Fruit fly (Drosophila melanogaster) whole organism, embryonic: ENCODE measurements around the gene NELF-B.
A peak's percentile ranks its signal among the peaks of the same experiment; 100 is the strongest.

ENCODE experiments used
- CG10147 ChIP-seq: fragments of 200-800 bp; sonication (Bioruptor generic); optimal IDR thresholded peaks from 2 replicates; lab custom pipeline; 2019; ENCODE audit warnings: missing biosample characterization, mild to moderate bottlenecking, missing genetic modification characterization, moderate library complexity
- CG11456 ChIP-seq: fragments of 200-800 bp; sonication (Bioruptor generic); IDR thresholded peaks from 3 replicates; pipeline ENCODE4 v1.3.6; 2022; ENCODE audit warnings: missing biosample characterization, missing genetic modification characterization
- CG11695 ChIP-seq: fragments of 200-800 bp; sonication (Bioruptor generic); IDR thresholded peaks from 3 replicates; pipeline ENCODE4 v1.3.6; 2022; ENCODE audit warnings: missing biosample characterization, missing genetic modification characterization
- CG12219 ChIP-seq: fragments of 200-800 bp; sonication (Bioruptor generic); optimal IDR thresholded peaks from 3 replicates; lab custom pipeline; 2018; ENCODE audit warnings: missing biosample characterization, mild to moderate bottlenecking, missing genetic modification characterization
- CG15269 ChIP-seq: fragments of 200-800 bp; sonication (Bioruptor generic); optimal IDR thresholded peaks from 2 replicates; lab custom pipeline; 2018; ENCODE audit warnings: missing biosample characterization, mild to moderate bottlenecking, missing genetic modification characterization, moderate library complexity
- CG17912 ChIP-seq: fragments of 200-800 bp; sonication (Bioruptor generic); optimal IDR thresholded peaks from 2 replicates; lab custom pipeline; 2018; ENCODE audit warnings: missing biosample characterization, mild to moderate bottlenecking, missing genetic modification characterization
- CG32767 ChIP-seq: fragments of 200-800 bp; sonication (Bioruptor generic); IDR thresholded peaks from 2 replicates; pipeline ENCODE4 v1.3.6; 2022; ENCODE audit warnings: missing biosample characterization, missing genetic modification characterization
- CG3281 ChIP-seq: fragments of 200-800 bp; sonication (Bioruptor generic); optimal IDR thresholded peaks from 3 replicates; lab custom pipeline; 2017; ENCODE audit warnings: missing biosample characterization, mild to moderate bottlenecking, missing genetic modification characterization
- CG34224 ChIP-seq: fragments of 200-800 bp; sonication (Bioruptor generic); IDR thresholded peaks from 3 replicates; pipeline ENCODE4 v1.3.6; 2022; ENCODE audit warnings: missing biosample characterization, missing genetic modification characterization; ENCODE audit not compliant: partially characterized antibody
- CG3847 ChIP-seq: fragments of 200-800 bp; sonication (Bioruptor generic); IDR thresholded peaks from 2 replicates; pipeline ENCODE4 v1.3.6; 2022; ENCODE audit warnings: missing biosample characterization, missing genetic modification characterization
- CG4360 ChIP-seq: fragments of 200-800 bp; sonication (Bioruptor generic); IDR thresholded peaks from 2 replicates; pipeline ENCODE4 v1.3.6; 2022; ENCODE audit warnings: missing biosample characterization, missing genetic modification characterization
- CG4707 ChIP-seq: fragments of 200-800 bp; sonication (Bioruptor generic); optimal IDR thresholded peaks from 2 replicates; lab custom pipeline; 2018; ENCODE audit warnings: missing biosample characterization, mild to moderate bottlenecking, missing genetic modification characterization, moderate library complexity
- CG5180 ChIP-seq: fragments of 200-800 bp; sonication (Bioruptor generic); optimal IDR thresholded peaks from 3 replicates; lab custom pipeline; 2017; ENCODE audit warnings: missing biosample characterization, missing genetic modification characterization, mild to moderate bottlenecking, moderate library complexity, missing genetic modification reagents
- CG7556 ChIP-seq: fragments of 200-800 bp; sonication (Bioruptor generic); optimal IDR thresholded peaks from 2 replicates; lab custom pipeline; 2017; ENCODE audit warnings: missing biosample characterization, mild to moderate bottlenecking, missing genetic modification characterization
- CG7839 ChIP-seq: fragments of 200-800 bp; sonication (Bioruptor generic); optimal IDR thresholded peaks from 3 replicates; lab custom pipeline; 2018; ENCODE audit warnings: missing biosample characterization, mild to moderate bottlenecking, missing genetic modification characterization, moderate library complexity
- CG9727 ChIP-seq: fragments of 200-800 bp; sonication (Bioruptor generic); optimal IDR thresholded peaks from 3 replicates; lab custom pipeline; 2017; ENCODE audit warnings: missing biosample characterization, mild to moderate bottlenecking, missing genetic modification characterization
- CG9817 ChIP-seq: fragments of 200-800 bp; sonication (Bioruptor generic); optimal IDR thresholded peaks from 2 replicates; lab custom pipeline; 2018; ENCODE audit warnings: missing biosample characterization, mild to moderate bottlenecking, missing genetic modification characterization, moderate library complexity
- D19A ChIP-seq: fragments of 200-800 bp; optimal IDR thresholded peaks from 3 replicates; lab custom pipeline; 2019; ENCODE audit warnings: missing biosample characterization, mild to moderate bottlenecking, missing genetic modification characterization, moderate library complexity
- Doc2 ChIP-seq: fragments of 200-800 bp; sonication (Bioruptor generic); IDR thresholded peaks from 2 replicates; pipeline ENCODE4 v1.3.6; 2022; ENCODE audit warnings: missing biosample characterization, missing genetic modification characterization
- Drgx ChIP-seq: fragments of 200-800 bp; sonication (Bioruptor generic); IDR thresholded peaks from 2 replicates; pipeline ENCODE4 v1.3.6; 2022; ENCODE audit warnings: missing biosample characterization, missing genetic modification characterization
- Ets65A ChIP-seq: fragments of 200-800 bp; sonication (Bioruptor generic); peaks from one replicate; lab custom pipeline; 2016; ENCODE audit warnings: missing biosample characterization, missing genetic modification characterization
- Fer3 ChIP-seq: fragments of 200-800 bp; sonication (Bioruptor generic); optimal IDR thresholded peaks from 2 replicates; lab custom pipeline; 2018; ENCODE audit warnings: missing biosample characterization, mild to moderate bottlenecking, missing genetic modification characterization, moderate library complexity
- NFAT ChIP-seq: fragments of 200-800 bp; sonication (Bioruptor generic); IDR thresholded peaks from 2 replicates; pipeline ENCODE4 v1.3.6; 2022; ENCODE audit warnings: missing biosample characterization, missing genetic modification characterization
- PHDP ChIP-seq: fragments of 200-800 bp; sonication (Bioruptor generic); optimal IDR thresholded peaks from 3 replicates; lab custom pipeline; 2018; ENCODE audit warnings: missing biosample characterization, mild to moderate bottlenecking, missing genetic modification characterization, moderate library complexity
- Poxn ChIP-seq: fragments of 200-800 bp; sonication (Bioruptor generic); IDR thresholded peaks from 2 replicates; pipeline ENCODE4 v1.3.6; 2022; ENCODE audit warnings: missing biosample characterization, missing genetic modification characterization
- Ptx1 ChIP-seq: fragments of 200-800 bp; sonication (Bioruptor generic); IDR thresholded peaks from 2 replicates; pipeline ENCODE4 v1.3.6; 2022; ENCODE audit warnings: missing biosample characterization, missing genetic modification characterization
- Sry-β ChIP-seq: fragments of 200-800 bp; sonication (Bioruptor generic); optimal IDR thresholded peaks from 2 replicates; lab custom pipeline; 2018; ENCODE audit warnings: missing biosample characterization, mild to moderate bottlenecking, missing genetic modification characterization, moderate library complexity
- Xrp1 ChIP-seq: fragments of 200-800 bp; sonication (Bioruptor generic); IDR thresholded peaks from 2 replicates; pipeline ENCODE4 v1.3.6; 2022; ENCODE audit warnings: missing biosample characterization, missing genetic modification characterization
- ap ChIP-seq: fragments of 200-800 bp; sonication (Bioruptor generic); IDR thresholded peaks from 2 replicates; pipeline ENCODE4 v1.3.6; 2022; ENCODE audit warnings: missing biosample characterization, missing genetic modification characterization
- bowl ChIP-seq: fragments of 200-800 bp; sonication (Bioruptor generic); IDR thresholded peaks from 2 replicates; pipeline ENCODE4 v1.3.6; 2022; ENCODE audit warnings: missing biosample characterization, missing genetic modification characterization
- bsh ChIP-seq, 2 experiments: fragments of 200-800 bp; sonication (Bioruptor generic); optimal IDR thresholded peaks; 2 replicates each; lab custom pipeline; 2017 to 2018; ENCODE audit warnings: mild to moderate bottlenecking in 2 of 2, missing biosample characterization in 2 of 2, missing genetic modification characterization in 2 of 2, moderate library complexity in 1 of 2
- crol ChIP-seq: fragments of 200-800 bp; sonication (Bioruptor generic); IDR thresholded peaks from 2 replicates; pipeline ENCODE4 v1.3.6; 2022; ENCODE audit warnings: missing biosample characterization, missing genetic modification characterization
- dysf ChIP-seq: fragments of 200-800 bp; sonication (Bioruptor generic); IDR thresholded peaks from 3 replicates; pipeline ENCODE4 v1.3.6; 2022; ENCODE audit warnings: missing biosample characterization, missing genetic modification characterization
- gce ChIP-seq: fragments of 200-800 bp; sonication (Bioruptor generic); IDR thresholded peaks from 3 replicates; pipeline ENCODE4 v1.3.6; 2022; ENCODE audit warnings: missing biosample characterization, missing genetic modification characterization
- grau ChIP-seq: fragments of 200-800 bp; optimal IDR thresholded peaks from 3 replicates; lab custom pipeline; 2019; ENCODE audit warnings: missing biosample characterization, mild to moderate bottlenecking, missing genetic modification characterization, moderate library complexity
- inv ChIP-seq: fragments of 200-800 bp; sonication (Bioruptor generic); IDR thresholded peaks from 2 replicates; pipeline ENCODE4 v1.3.6; 2022; ENCODE audit warnings: missing biosample characterization, missing genetic modification characterization; ENCODE audit not compliant: partially characterized antibody
- lab ChIP-seq: fragments of 200-800 bp; sonication (Bioruptor generic); optimal IDR thresholded peaks from 3 replicates; lab custom pipeline; 2017; ENCODE audit warnings: missing biosample characterization, missing genetic modification characterization, mild to moderate bottlenecking, moderate library complexity, missing genetic modification reagents
- nerfin-2 ChIP-seq: fragments of 200-800 bp; sonication (Bioruptor generic); IDR thresholded peaks from 2 replicates; pipeline ENCODE4 v1.3.6; 2022; ENCODE audit warnings: missing biosample characterization, missing genetic modification characterization; ENCODE audit not compliant: partially characterized antibody
- otp ChIP-seq: fragments of 200-800 bp; sonication (Bioruptor generic); IDR thresholded peaks from 3 replicates; pipeline ENCODE4, ENCODE4 v1.3.6; 2022; ENCODE audit warnings: missing biosample characterization, missing genetic modification characterization
- pzg ChIP-seq: fragments of 200-800 bp; sonication (Bioruptor generic); optimal IDR thresholded peaks from 3 replicates; lab custom pipeline; 2018; ENCODE audit warnings: missing biosample characterization, mild to moderate bottlenecking, missing genetic modification characterization, moderate library complexity
- row ChIP-seq: fragments of 200-800 bp; sonication (Bioruptor generic); IDR thresholded peaks from 3 replicates; pipeline ENCODE4 v1.3.6; 2022; ENCODE audit warnings: missing biosample characterization, missing genetic modification characterization
- slp2 ChIP-seq: fragments of 200-800 bp; sonication (Bioruptor generic); optimal IDR thresholded peaks from 2 replicates; lab custom pipeline; 2016; ENCODE audit warnings: missing biosample characterization, missing genetic modification characterization
- so ChIP-seq: fragments of 200-800 bp; sonication (Bioruptor generic); IDR thresholded peaks from 3 replicates; pipeline ENCODE4 v1.3.6; 2022; ENCODE audit warnings: missing biosample characterization, missing genetic modification characterization
- sqz ChIP-seq: fragments of 200-800 bp; sonication (Bioruptor generic); optimal IDR thresholded peaks from 3 replicates; lab custom pipeline; 2018; ENCODE audit warnings: missing biosample characterization, mild to moderate bottlenecking, missing genetic modification characterization
- sug ChIP-seq: fragments of 200-800 bp; optimal IDR thresholded peaks from 2 replicates; lab custom pipeline; 2019; ENCODE audit warnings: missing biosample characterization, mild to moderate bottlenecking, missing genetic modification characterization, moderate library complexity
- trem ChIP-seq: fragments of 200-800 bp; optimal IDR thresholded peaks from 3 replicates; lab custom pipeline; 2019; ENCODE audit warnings: missing biosample characterization, mild to moderate bottlenecking, missing genetic modification characterization, moderate library complexity
- trh ChIP-seq: fragments of 200-800 bp; sonication (Bioruptor generic); optimal IDR thresholded peaks from 2 replicates; lab custom pipeline; 2016; ENCODE audit warnings: missing biosample characterization, missing genetic modification characterization
- vnd ChIP-seq: fragments of 200-800 bp; sonication (Bioruptor generic); IDR thresholded peaks from 3 replicates; pipeline ENCODE4 v1.3.6; 2022; ENCODE audit warnings: missing biosample characterization, missing genetic modification characterization; ENCODE audit not compliant: partially characterized antibody
- zfh1 ChIP-seq: fragments of 200-800 bp; sonication (Bioruptor generic); IDR thresholded peaks from 3 replicates; pipeline ENCODE4 v1.3.6; 2022; ENCODE audit warnings: missing biosample characterization, missing genetic modification characterization

NELF-B gene

dm6 chrX:7691221-7691914 is 36.8 kb downstream of the NELF-B start (continued):
- peak; percentile 89 for TF ChIP-seq grau
- 0 out of 3 replicates have a peak, but pooled peaks have one; percentile 20 for TF ChIP-seq zfh1 (GFP tag; lab: Robert Waterston, UW)
- TF ChIP-seq row (GFP tag; lab: Robert Waterston, UW), result peak; percentile 40; the same call in 2 of the 3 replicates
- peak; percentile 65 for TF ChIP-seq crol
- no peak for TF ChIP-seq trem (tag; lab: Kevin White, UChicago)
- TF ChIP-seq lab (GFP tag; lab: Kevin White, UChicago), result peak; percentile 50
- TF ChIP-seq CG7556 (GFP tag; lab: Kevin White, UChicago), result no peak
- peak; percentile 11 for TF ChIP-seq CG9817 (tag; lab: Kevin White, UChicago)
- peak; percentile 19 for TF ChIP-seq CG15269 (tag; lab: Kevin White, UChicago)
- peak; percentile 73 for TF ChIP-seq CG11456 (GFP tag; lab: Robert Waterston, UW)
- no peak for TF ChIP-seq pzg
- TF ChIP-seq Fer3 (tag; lab: Kevin White, UChicago), result peak; percentile 56
- TF ChIP-seq sqz (GFP tag; lab: Kevin White, UChicago), result no peak
- TF ChIP-seq D19A (tag; lab: Kevin White, UChicago), result no peak
- TF ChIP-seq PHDP (tag; lab: Kevin White, UChicago), result peak; percentile 29
- TF ChIP-seq CG7839 (tag; lab: Kevin White, UChicago), result peak; percentile 66
- no peak for TF ChIP-seq inv (GFP tag; lab: Robert Waterston, UW)
- peak; percentile 42; the same call in 1 of the 2 replicates for TF ChIP-seq CG32767 (GFP tag; lab: Robert Waterston, UW)
- TF ChIP-seq Doc2, result no peak
- peak; percentile 67 for TF ChIP-seq NFAT (GFP tag; lab: Robert Waterston, UW)
- peak; percentile 37 for TF ChIP-seq CG10147
- TF ChIP-seq so (GFP tag; lab: Robert Waterston, UW), result peak; percentile 19; the same call in 1 of the 3 replicates
- no peak for TF ChIP-seq CG34224 (GFP tag; lab: Robert Waterston, UW)
- no peak for TF ChIP-seq CG4707 (GFP tag; lab: Kevin White, UChicago)
- TF ChIP-seq CG4360 (GFP tag; lab: Robert Waterston, UW), result peak; percentile 34; the same call in 1 of the 2 replicates
- TF ChIP-seq gce (GFP tag; lab: Robert Waterston, UW), result no peak; the same call in 2 of the 3 replicates
- 0 out of 3 replicates have a peak, but pooled peaks have one; percentile 11 for TF ChIP-seq CG11695 (GFP tag; lab: Robert Waterston, UW)
- TF ChIP-seq trh (GFP tag; lab: Kevin White, UChicago), result no peak
- TF ChIP-seq CG17912 (GFP tag; lab: Kevin White, UChicago), result no peak
- TF ChIP-seq slp2 (GFP tag; lab: Kevin White, UChicago), result no peak
- peak; percentile 21; the same call in 1 of the 2 replicates for TF ChIP-seq ap (GFP tag; lab: Robert Waterston, UW)
- peak; percentile 64 for TF ChIP-seq Drgx
- no peak for TF ChIP-seq bsh (GFP tag; optimal IDR thresholded peaks at IDR 0.05; lab: Kevin White, UChicago)
- no peak for TF ChIP-seq sug (tag; lab: Kevin White, UChicago)
- peak; percentile 69 for TF ChIP-seq CG3847
- no peak for TF ChIP-seq Sry-β (GFP tag; lab: Kevin White, UChicago)
- TF ChIP-seq Ets65A (GFP tag; lab: Kevin White, UChicago), result peak; percentile 89
- TF ChIP-seq Xrp1 (GFP tag; lab: Robert Waterston, UW), result peak; percentile 57; the same call in 1 of the 2 replicates
- no peak for TF ChIP-seq vnd (GFP tag; lab: Robert Waterston, UW)
- peak; percentile 43 for TF ChIP-seq CG3281 (GFP tag; lab: Kevin White, UChicago)
- 0 out of 3 replicates have a peak, but pooled peaks have one; percentile 8 for TF ChIP-seq otp
- peak; percentile 41; the same call in 1 of the 2 replicates for TF ChIP-seq Poxn
- TF ChIP-seq dysf (GFP tag; lab: Robert Waterston, UW), result peak; percentile 60
- TF ChIP-seq bowl (GFP tag; lab: Robert Waterston, UW), result no peak
- TF ChIP-seq Ptx1 (GFP tag; lab: Robert Waterston, UW), result peak; percentile 57
- no peak for TF ChIP-seq CG12219 (GFP tag; lab: Kevin White, UChicago)
- no peak for TF ChIP-seq nerfin-2
- TF ChIP-seq CG9727 (GFP tag; lab: Kevin White, UChicago), result no peak
- TF ChIP-seq CG5180 (GFP tag; lab: Kevin White, UChicago), result no peak
